Worm (Caenorhabditis elegans) whole organism, L4 larva: ENCODE data around the gene F44E5.5.

Experiments
- R02D3.7 ChIP-seq: fragments of 150-350 bp; sonication (generic microtip); optimal IDR thresholded peaks from 3 replicates; lab custom pipeline; 2014; ENCODE audit warnings: missing biosample characterization, missing genetic modification characterization
- ceh-82 ChIP-seq: sonication (generic microtip); optimal IDR thresholded peaks from 2 replicates; lab custom pipeline; 2017; ENCODE audit warnings: missing biosample characterization, missing genetic modification characterization
- egl-27 ChIP-seq: sonication (generic microtip); optimal IDR thresholded peaks from 3 replicates; lab custom pipeline; 2017; ENCODE audit warnings: missing biosample characterization, missing genetic modification reagents, missing genetic modification characterization
- gei-8 ChIP-seq: fragments of 200-800 bp; sonication (Bioruptor generic); optimal IDR thresholded peaks from 2 replicates; lab custom pipeline; 2018; ENCODE audit warnings: mild to moderate bottlenecking, missing genetic modification characterization, missing compliant biosample characterization
- jun-1 ChIP-seq: fragments of 150-350 bp; optimal IDR thresholded peaks from 2 replicates; lab custom pipeline; 2014; ENCODE audit warnings: missing biosample characterization, missing genetic modification reagents, missing genetic modification characterization
- lin-29 ChIP-seq: fragments of 200-800 bp; sonication (Bioruptor generic); IDR thresholded peaks from 2 replicates; pipeline ENCODE4 v1.3.6; 2022; ENCODE audit warnings: missing genetic modification reagents, missing genetic modification characterization, missing compliant biosample characterization
- lsy-2 ChIP-seq, 2 experiments: fragments of 150-350 bp in 1 of 2; sonication (generic microtip) in 1 of 2; optimal IDR thresholded peaks; 2 replicates each; lab custom pipeline; 2014 to 2017; ENCODE audit warnings: missing biosample characterization in 2 of 2, missing genetic modification characterization in 2 of 2
- mxl-2 ChIP-seq: fragments of 200-800 bp; sonication (Bioruptor generic); conservative IDR thresholded peaks from 2 replicates; pipeline ENCODE4 v1.3.6; 2022; ENCODE audit warnings: missing genetic modification reagents, missing genetic modification characterization, missing compliant biosample characterization
- nhr-28 ChIP-seq: fragments of 150-350 bp; optimal IDR thresholded peaks from 2 replicates; lab custom pipeline; 2014; ENCODE audit warnings: missing biosample characterization, missing genetic modification characterization
- tra-1 ChIP-seq: fragments of 200-800 bp; sonication (Bioruptor generic); IDR thresholded peaks from 2 replicates; pipeline ENCODE4 v1.3.6; 2022; ENCODE audit warnings: missing genetic modification reagents, missing genetic modification characterization, missing compliant biosample characterization
- zag-1 ChIP-seq: fragments of 150-350 bp; optimal IDR thresholded peaks from 2 replicates; lab custom pipeline; 2014; ENCODE audit warnings: missing biosample characterization, missing genetic modification characterization

ce11 chrII:11811241-11811640 lies 51.8 kb downstream of the F44E5.5 start:
- TF ChIP-seq jun-1 (tag; lab: Kevin White, UChicago) (no peak), lsy-2 (tag; optimal IDR thresholded peaks at IDR 0.05; lab: Kevin White, UChicago) (no peak), gei-8 (GFP tag; lab: Kevin White, UChicago) (no peak), lin-29 (GFP tag; lab: Robert Waterston, UW) (no peak), egl-27 (tag; lab: Kevin White, UChicago) (no peak), mxl-2 (GFP tag; lab: Robert Waterston, UW) (no peak), R02D3.7 (tag; lab: Kevin White, UChicago) (no peak), tra-1 (no peak), nhr-28 (tag; lab: Kevin White, UChicago) (no peak), zag-1 (tag; lab: Kevin White, UChicago) (no peak), ceh-82 (tag; lab: Kevin White, UChicago) (no peak)
